Worm (Caenorhabditis elegans): ENCODE data around the gene mps-2.

mps-2 gene

DNA sequence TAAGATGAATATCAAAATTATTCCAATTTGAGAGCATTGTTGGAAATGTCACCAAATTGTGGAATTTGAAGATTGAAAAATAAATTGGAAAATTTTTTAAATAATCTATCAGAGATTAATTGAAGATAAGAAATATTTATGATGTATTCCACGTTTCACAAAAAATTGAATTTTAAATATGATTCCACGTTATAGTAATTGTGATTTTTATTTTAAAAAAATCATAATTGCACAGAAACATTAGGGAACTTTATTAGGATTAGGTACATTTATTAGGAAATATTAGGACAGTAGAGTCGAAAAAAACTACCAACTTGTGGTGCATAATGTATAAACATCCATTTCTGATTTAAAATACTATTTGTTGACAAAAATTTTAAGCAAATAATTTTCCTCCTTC, 17.4 kb downstream of the mps-2 start, which contains the start of gene B0432.11:
Gene B0432.11 (minus strand): TSS at position 101 of the 400 bp plus-strand sequence.
- TF ChIP-seq nhr-232 (tag; optimal IDR thresholded peaks at IDR 0.05) (no peak), pag-3 (tag; optimal IDR thresholded peaks at IDR 0.05; ENCODE audit: borderline replicate concordance) (no peak), ceh-48 (tag; optimal IDR thresholded peaks at IDR 0.05) (no peak), ceh-19 (GFP tag; optimal IDR thresholded peaks at IDR 0.05) (no peak), gmeb-2 (tag; optimal IDR thresholded peaks at IDR 0.05) (no peak), mec-3 (tag; optimal IDR thresholded peaks at IDR 0.05; ENCODE audit: borderline replicate concordance) (no peak), sdc-2 (tag; optimal IDR thresholded peaks at IDR 0.05) (no peak), dve-1 (tag; optimal IDR thresholded peaks at IDR 0.05) (no peak), unc-55 (GFP tag; optimal IDR thresholded peaks at IDR 0.05) (no peak), eyg-1 (tag; optimal IDR thresholded peaks at IDR 0.05) (no peak)

DNA sequence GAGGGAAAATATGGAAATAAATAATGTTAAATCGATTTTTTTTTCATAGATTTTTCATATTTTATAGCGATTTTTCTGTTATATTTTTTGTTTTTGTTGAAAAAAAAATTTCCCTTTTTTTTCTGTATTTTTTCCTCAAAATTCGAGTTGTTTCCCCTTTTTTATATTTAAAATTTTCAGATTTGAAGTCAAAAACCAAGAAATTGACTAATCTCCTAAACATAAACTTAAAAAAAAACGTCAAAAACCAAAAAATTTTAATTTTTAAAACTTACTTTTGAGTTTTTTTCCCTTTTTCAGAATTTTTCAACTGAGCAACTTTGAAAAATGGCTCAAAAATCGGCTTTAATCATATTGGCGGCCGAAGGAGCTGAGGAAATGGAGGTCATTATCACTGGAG, 21.7 kb downstream of the mps-2 start, which contains the start of gene djr-1.1:
Gene djr-1.1 (plus strand): TSS at position 301 of the 400 bp plus-strand sequence.
- TF ChIP-seq odd-2 (tag; optimal IDR thresholded peaks at IDR 0.05) (no peak), hlh-8 (tag; optimal IDR thresholded peaks at IDR 0.05) (no peak), T23F11.4 (GFP tag; optimal IDR thresholded peaks at IDR 0.05) (no peak)

DNA sequence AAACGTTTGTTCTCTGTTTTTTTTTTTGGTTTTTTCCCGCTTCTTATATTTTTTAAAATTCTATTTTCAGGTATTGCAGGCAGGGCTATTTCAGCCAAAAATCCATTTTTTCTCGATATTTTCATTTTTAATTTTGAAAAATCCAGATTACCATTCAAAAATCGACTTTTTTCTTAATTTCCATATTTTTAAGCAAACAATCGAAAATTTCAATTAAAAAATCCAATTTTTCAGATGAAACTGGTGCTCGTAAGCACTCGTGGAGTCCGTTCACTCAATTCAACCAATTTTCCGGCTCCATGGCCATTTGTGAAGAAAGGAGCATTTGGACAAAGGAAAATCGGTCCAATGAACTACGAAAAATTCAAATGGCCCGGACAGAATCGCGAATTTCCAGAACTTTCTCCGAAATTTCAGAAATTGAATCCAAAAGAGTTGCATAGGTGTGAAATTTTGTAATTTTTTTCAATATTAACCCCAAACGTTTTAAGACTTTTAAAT, 23.3 kb downstream of the mps-2 start, which contains the start of gene mrpl-41:
Gene mrpl-41 (plus strand): TSS at position 235 of the 501 bp plus-strand sequence.
- TF ChIP-seq dve-1 (tag; optimal IDR thresholded peaks at IDR 0.05) (no peak), zip-5 (tag; optimal IDR thresholded peaks at IDR 0.05) (no peak), ets-4 (tag; optimal IDR thresholded peaks at IDR 0.05) (no peak), hlh-8 (tag; optimal IDR thresholded peaks at IDR 0.05) (no peak), unc-42 (tag; optimal IDR thresholded peaks at IDR 0.05) (no peak), rnt-1 (tag; optimal IDR thresholded peaks at IDR 0.05) (no peak), ttx-3 (tag; optimal IDR thresholded peaks at IDR 0.05) (no peak), ceh-6 (GFP tag; optimal IDR thresholded peaks at IDR 0.05) (no peak), pqm-1 (tag; optimal IDR thresholded peaks at IDR 0.05) (no peak), ref-2 (tag; optimal IDR thresholded peaks at IDR 0.05) (no peak), elt-4 (tag; optimal IDR thresholded peaks at IDR 0.05) (no peak), ceh-2 (tag; optimal IDR thresholded peaks at IDR 0.05) (no peak), pha-2 (tag; optimal IDR thresholded peaks at IDR 0.05) (no peak), odd-2 (tag; optimal IDR thresholded peaks at IDR 0.05) (no peak), sdc-2 (tag; optimal IDR thresholded peaks at IDR 0.05) (no peak), ceh-14 (tag; optimal IDR thresholded peaks at IDR 0.05) (no peak), tbx-2 (tag; optimal IDR thresholded peaks at IDR 0.05) (no peak)

DNA sequence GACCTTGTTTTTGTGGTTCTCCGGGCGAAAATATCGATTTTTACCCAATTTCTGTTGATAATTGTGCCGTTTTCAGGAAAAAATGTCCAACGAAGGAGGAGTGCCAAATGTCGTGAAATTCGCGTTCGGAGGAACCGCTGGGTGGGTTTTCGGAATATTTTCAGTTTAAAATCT, 25.6 kb downstream of the mps-2 start, which contains the start of gene misc-1:
Gene misc-1 (plus strand): TSS at position 75 of the 174 bp plus-strand sequence.
- TF ChIP-seq sdc-2 (tag; optimal IDR thresholded peaks at IDR 0.05): no peak
- no peak for TF ChIP-seq tbx-2 (tag; optimal IDR thresholded peaks at IDR 0.05)
- no peak for TF ChIP-seq unc-42 (tag; optimal IDR thresholded peaks at IDR 0.05)
- no peak for TF ChIP-seq ceh-48 (tag; optimal IDR thresholded peaks at IDR 0.05)
- no peak for TF ChIP-seq fkh-10 (GFP tag; optimal IDR thresholded peaks at IDR 0.05)
- no peak for TF ChIP-seq ahr-1 (tag; optimal IDR thresholded peaks at IDR 0.05)
- no peak for TF ChIP-seq ceh-14 (tag; optimal IDR thresholded peaks at IDR 0.05)
- no peak for TF ChIP-seq nfya-1 (tag; optimal IDR thresholded peaks at IDR 0.05)
- no peak for TF ChIP-seq ceh-6 (GFP tag; optimal IDR thresholded peaks at IDR 0.05)
- no peak for TF ChIP-seq pha-2 (tag; optimal IDR thresholded peaks at IDR 0.05)
- TF ChIP-seq unc-55 (GFP tag; optimal IDR thresholded peaks at IDR 0.05): no peak
- TF ChIP-seq Y22D7AL.16 (tag; optimal IDR thresholded peaks at IDR 0.05): no peak
- no peak for TF ChIP-seq hlh-13 (GFP tag; optimal IDR thresholded peaks at IDR 0.05)
- TF ChIP-seq gmeb-2 (tag; optimal IDR thresholded peaks at IDR 0.05): no peak
- TF ChIP-seq unc-86 (tag; optimal IDR thresholded peaks at IDR 0.05): no peak
- TF ChIP-seq ceh-34 (tag; optimal IDR thresholded peaks at IDR 0.05): no peak
- no peak for TF ChIP-seq syd-9 (tag; optimal IDR thresholded peaks at IDR 0.05)
